Worm (Caenorhabditis elegans): ENCODE measurements around the gene col-77.

ce11 chrII:8339108-8339507 lies 20.1 kb downstream of the col-77 start:
- TF ChIP-seq ama-1 (optimal IDR thresholded peaks at IDR 0.05) (no peak), nhr-25 (tag; optimal IDR thresholded peaks at IDR 0.05) (no peak), ceh-16 (tag; optimal IDR thresholded peaks at IDR 0.05) (no peak), mdl-1 (tag; optimal IDR thresholded peaks at IDR 0.05) (no peak), nhr-77 (tag; optimal IDR thresholded peaks at IDR 0.05) (no peak), egl-5 (tag; optimal IDR thresholded peaks at IDR 0.05) (no peak), ztf-11 (tag; optimal IDR thresholded peaks at IDR 0.05) (no peak), fkh-10 (GFP tag; optimal IDR thresholded peaks at IDR 0.05) (no peak), nhr-76 (tag; optimal IDR thresholded peaks at IDR 0.05) (no peak), elt-2 (tag; optimal IDR thresholded peaks at IDR 0.05) (no peak)

Measured in whole organism, L3 larva.